Worm (Caenorhabditis elegans) whole organism, young adult: ENCODE results near the gene F45E1.4.

ENCODE experiments used
- F57C9.4 ChIP-seq: sonication (generic microtip); optimal IDR thresholded peaks from 2 replicates; lab custom pipeline; 2017; ENCODE audit warnings: mild to moderate bottlenecking, missing genetic modification characterization, missing compliant biosample characterization
- Y53F4B.3 ChIP-seq: fragments of 200-800 bp; sonication (Bioruptor generic); IDR thresholded peaks from 2 replicates; pipeline ENCODE4 v1.3.6; 2022; ENCODE audit warnings: missing genetic modification reagents, missing genetic modification characterization, missing compliant biosample characterization
- ceh-40 ChIP-seq: fragments of 200-800 bp; sonication (Bioruptor generic); IDR thresholded peaks from 2 replicates; pipeline ENCODE4 v1.3.6; 2022; ENCODE audit warnings: missing genetic modification characterization, missing compliant biosample characterization
- ceh-91 ChIP-seq: fragments of 200-800 bp; sonication (Bioruptor generic); IDR thresholded peaks from 2 replicates; pipeline ENCODE4 v1.3.6; 2022; ENCODE audit warnings: missing genetic modification reagents, missing genetic modification characterization, missing compliant biosample characterization
- ets-4 ChIP-seq: fragments of 200-800 bp; sonication (Bioruptor generic); optimal IDR thresholded peaks from 2 replicates; lab custom pipeline; 2018; ENCODE audit warnings: mild to moderate bottlenecking, missing genetic modification characterization, missing compliant biosample characterization
- him-1 ChIP-seq: sonication (generic microtip); optimal IDR thresholded peaks from 2 replicates; lab custom pipeline; 2016; ENCODE audit warnings: missing genotype, missing genetic modification reagents, missing genetic modification characterization, missing compliant biosample characterization
- snpc-4 ChIP-seq, 5 experiments: fragments of 150-350 bp in 1 of 5; sonication (generic microtip) in 4 of 5; optimal IDR thresholded peaks; 2 replicates each; lab custom pipeline; 2014 to 2018; ENCODE audit warnings: missing genetic modification characterization in 5 of 5, missing biosample characterization in 3 of 5, antibody characterized with exemption in 2 of 5, mild to moderate bottlenecking in 2 of 5, missing compliant biosample characterization in 2 of 5, missing genotype in 2 of 5, moderate library complexity in 2 of 5, missing genetic modification reagents in 1 of 5

DNA sequence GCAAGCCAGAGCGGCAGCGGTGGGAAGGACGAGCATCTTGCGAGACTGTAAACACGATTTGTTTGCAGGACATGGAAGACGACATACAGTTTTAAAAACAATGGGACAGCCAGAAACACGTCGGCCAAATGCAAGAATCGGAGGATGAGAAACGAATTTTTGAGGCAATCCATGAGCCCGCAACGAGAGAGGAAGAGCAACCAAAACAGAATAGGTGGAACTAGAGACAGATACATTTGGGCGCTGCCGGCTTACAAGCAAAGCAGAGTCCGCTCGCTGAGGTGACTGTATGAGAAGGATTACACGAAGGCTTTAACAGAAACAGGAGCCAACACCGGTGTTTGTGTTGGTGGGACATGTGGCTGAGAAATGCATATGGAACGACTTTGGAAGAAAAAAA lies 8.7 kb downstream of the F45E1.4 start:
- TF ChIP-seq ceh-91 (GFP tag; lab: Robert Waterston, UW) (no peak), ceh-40 (GFP tag; lab: Robert Waterston, UW) (no peak), F57C9.4 (tag; lab: Kevin White, UChicago) (no peak), ets-4 (GFP tag; lab: Kevin White, UChicago) (no peak), him-1 (no peak), Y53F4B.3 (no peak), snpc-4 (GFP tag; optimal IDR thresholded peaks at IDR 0.05; lab: Kevin White, UChicago) (no peak), snpc-4 (tag; optimal IDR thresholded peaks at IDR 0.05; lab: Kevin White, UChicago) (no peak)
